Fruit fly (Drosophila melanogaster): ENCODE measurements around the gene Trs20.

Trs20 gene

DNA sequence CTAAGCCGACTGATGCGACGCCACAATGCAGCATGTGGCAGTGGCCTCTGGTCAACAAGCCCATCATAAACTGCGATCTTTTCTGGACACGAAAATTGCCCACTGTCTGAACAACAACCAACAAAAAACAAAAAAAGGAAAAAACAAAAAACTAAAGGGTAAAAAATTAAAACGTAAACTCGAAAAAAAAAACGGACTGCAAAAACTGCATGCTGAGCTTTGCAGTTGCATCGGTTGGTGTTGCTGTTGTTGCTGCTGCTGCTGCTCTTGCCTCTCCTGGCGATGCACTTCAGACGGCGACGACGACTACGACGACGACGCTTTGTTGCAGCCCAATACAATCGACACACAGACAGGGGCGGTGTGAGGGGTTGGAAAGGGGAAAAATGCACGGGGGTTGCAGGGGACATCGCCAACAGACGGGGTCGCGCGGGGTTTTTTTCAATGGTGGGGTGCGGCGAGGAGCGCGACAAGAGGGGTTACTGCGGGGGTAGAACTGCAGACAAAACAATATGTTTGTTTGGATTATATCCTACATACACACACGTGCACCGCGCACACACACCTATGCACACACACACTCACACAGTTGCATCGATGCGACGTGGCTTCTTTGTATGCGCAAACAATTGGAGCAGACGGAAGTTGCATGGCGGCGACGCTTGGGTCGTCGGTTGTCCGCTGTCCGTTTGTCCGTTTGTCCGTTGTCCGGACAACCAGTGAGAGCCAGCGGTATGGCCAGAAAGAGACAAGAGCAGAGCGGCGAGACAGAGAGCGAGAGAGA is 42.6 kb upstream of the Trs20 start:
- TF ChIP-seq CG11617 (GFP tag; optimal IDR thresholded peaks at IDR 0.05) (no peak), CG14711 (tag; optimal IDR thresholded peaks at IDR 0.05) (no peak), cic (GFP tag; optimal IDR thresholded peaks at IDR 0.05) (no peak), CG33017 (tag; optimal IDR thresholded peaks at IDR 0.05) (no peak), toe (GFP tag; optimal IDR thresholded peaks at IDR 0.05) (no peak)

DNA sequence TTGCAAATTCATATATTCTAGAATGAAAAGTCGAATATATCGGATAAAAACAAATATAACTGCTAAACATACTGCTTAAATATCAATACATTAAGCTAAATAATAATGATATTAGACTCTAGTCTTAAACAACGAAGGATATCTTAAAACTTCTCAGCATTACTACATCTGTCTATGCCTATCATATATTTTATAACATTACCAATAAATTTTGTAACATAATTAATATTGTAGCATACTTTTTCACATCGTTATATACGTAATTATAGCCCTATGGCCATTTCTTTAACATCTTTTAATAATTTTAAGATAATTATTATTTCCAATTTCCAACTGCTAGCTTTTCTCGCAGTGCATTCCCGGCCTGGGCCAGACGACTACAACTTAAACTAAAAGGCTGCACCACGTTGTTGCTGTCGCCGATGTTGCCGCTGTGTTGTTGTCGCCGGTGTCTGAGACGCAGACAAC is 41.4 kb upstream of the Trs20 start:
- TF ChIP-seq Mnt (GFP tag; optimal IDR thresholded peaks at IDR 0.05) = no peak

DNA sequence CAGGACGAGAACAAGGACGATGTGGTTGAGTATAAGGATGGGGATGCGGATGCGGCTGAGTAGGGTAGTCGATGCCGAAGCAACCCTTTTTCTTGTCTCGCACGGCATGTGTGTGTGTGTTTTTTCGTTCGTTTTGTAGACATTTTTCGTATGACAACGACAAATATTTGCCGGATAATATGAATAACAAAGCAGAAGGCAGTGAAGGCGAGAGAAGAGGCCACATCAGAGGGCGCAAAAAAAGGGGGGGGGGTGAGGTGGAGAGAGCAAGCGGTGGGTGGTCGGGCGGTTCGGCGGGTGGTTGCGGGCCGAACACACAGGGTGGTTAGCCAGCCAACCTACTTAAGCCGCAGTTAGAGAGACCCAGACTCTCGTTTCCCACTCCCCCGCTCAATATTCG is 40.9 kb upstream of the Trs20 start:
- TF ChIP-seq pad (GFP tag; optimal IDR thresholded peaks at IDR 0.05) = no peak
- no peak for TF ChIP-seq CG12768 (GFP tag; optimal IDR thresholded peaks at IDR 0.05)
- no peak for TF ChIP-seq tj (GFP tag; optimal IDR thresholded peaks at IDR 0.05)
- TF ChIP-seq CG5204 (GFP tag; optimal IDR thresholded peaks at IDR 0.05) = no peak
- no peak for TF ChIP-seq ovo (GFP tag; optimal IDR thresholded peaks at IDR 0.05)

DNA sequence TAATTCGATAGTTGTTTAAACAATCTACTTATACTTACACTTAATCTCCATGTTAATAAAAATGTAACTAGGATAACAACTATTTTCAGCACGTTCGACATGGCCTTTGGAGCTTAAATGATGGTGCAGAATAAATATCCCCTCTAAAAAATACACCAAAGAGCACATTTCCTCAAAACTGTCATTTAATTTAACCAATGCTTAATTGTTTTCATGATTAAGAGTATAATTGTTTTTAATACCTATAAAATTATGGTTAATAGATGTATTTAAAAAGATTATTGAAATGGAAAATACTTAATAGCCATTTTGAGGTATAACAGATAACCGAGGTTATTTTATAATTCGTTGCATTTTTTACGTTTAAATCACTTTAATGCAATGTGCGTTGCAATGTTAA is 39.8 kb upstream of the Trs20 start, which contains the start of gene CG33795:
TSS of gene CG33795 (minus strand) at position 101 of the 400 bp plus-strand sequence.
- TF ChIP-seq Mnt (GFP tag; optimal IDR thresholded peaks at IDR 0.05) (no peak), CG12768 (GFP tag; optimal IDR thresholded peaks at IDR 0.05) (no peak), CG5204 (GFP tag; optimal IDR thresholded peaks at IDR 0.05) (no peak), pad (GFP tag; optimal IDR thresholded peaks at IDR 0.05) (no peak), bab1 (GFP tag; optimal IDR thresholded peaks at IDR 0.05) (no peak), toe (GFP tag; optimal IDR thresholded peaks at IDR 0.05) (no peak)

DNA sequence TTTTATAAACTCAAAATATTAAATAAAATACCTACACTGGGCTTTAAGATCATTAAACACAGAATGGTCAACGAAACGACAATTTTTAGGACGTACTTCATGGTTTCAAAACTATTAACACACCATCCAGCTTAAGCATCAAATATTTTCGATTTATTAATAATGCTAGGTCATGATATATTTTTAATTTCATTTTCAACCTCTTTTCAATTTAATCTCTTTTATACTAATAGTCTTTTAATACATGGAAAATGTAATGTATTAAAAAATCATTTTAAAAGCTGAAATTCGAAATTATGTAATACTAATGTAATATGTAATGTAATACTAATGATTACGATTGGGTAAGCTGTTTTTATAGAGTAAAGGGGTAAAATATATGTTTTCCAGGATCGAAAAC is 38.6 kb upstream of the Trs20 start, which contains the start of gene CG33796:
TSS of gene CG33796 (minus strand) at position 101 of the 400 bp plus-strand sequence.
- TF ChIP-seq Crg-1 (GFP tag; optimal IDR thresholded peaks at IDR 0.05) = no peak
- TF ChIP-seq bab1 (GFP tag; optimal IDR thresholded peaks at IDR 0.05) = no peak
- TF ChIP-seq Hr96 (GFP tag; optimal IDR thresholded peaks at IDR 0.05) = no peak
- TF ChIP-seq cnc (optimal IDR thresholded peaks at IDR 0.05) = no peak
- no peak for TF ChIP-seq tj (GFP tag; optimal IDR thresholded peaks at IDR 0.05)
- TF ChIP-seq CG5204 (GFP tag; optimal IDR thresholded peaks at IDR 0.05) = no peak
- no peak for TF ChIP-seq pad (GFP tag; optimal IDR thresholded peaks at IDR 0.05)
- TF ChIP-seq cic (GFP tag; optimal IDR thresholded peaks at IDR 0.05) = no peak
- no peak for TF ChIP-seq CG14711 (tag; optimal IDR thresholded peaks at IDR 0.05)
- TF ChIP-seq Clk (GFP tag; optimal IDR thresholded peaks at IDR 0.05) = no peak
- no peak for TF ChIP-seq Mnt (GFP tag; optimal IDR thresholded peaks at IDR 0.05)
- TF ChIP-seq CG33017 (tag; optimal IDR thresholded peaks at IDR 0.05) = no peak
- TF ChIP-seq ovo (GFP tag; optimal IDR thresholded peaks at IDR 0.05) = no peak
- TF ChIP-seq CG11617 (GFP tag; optimal IDR thresholded peaks at IDR 0.05) = no peak

DNA sequence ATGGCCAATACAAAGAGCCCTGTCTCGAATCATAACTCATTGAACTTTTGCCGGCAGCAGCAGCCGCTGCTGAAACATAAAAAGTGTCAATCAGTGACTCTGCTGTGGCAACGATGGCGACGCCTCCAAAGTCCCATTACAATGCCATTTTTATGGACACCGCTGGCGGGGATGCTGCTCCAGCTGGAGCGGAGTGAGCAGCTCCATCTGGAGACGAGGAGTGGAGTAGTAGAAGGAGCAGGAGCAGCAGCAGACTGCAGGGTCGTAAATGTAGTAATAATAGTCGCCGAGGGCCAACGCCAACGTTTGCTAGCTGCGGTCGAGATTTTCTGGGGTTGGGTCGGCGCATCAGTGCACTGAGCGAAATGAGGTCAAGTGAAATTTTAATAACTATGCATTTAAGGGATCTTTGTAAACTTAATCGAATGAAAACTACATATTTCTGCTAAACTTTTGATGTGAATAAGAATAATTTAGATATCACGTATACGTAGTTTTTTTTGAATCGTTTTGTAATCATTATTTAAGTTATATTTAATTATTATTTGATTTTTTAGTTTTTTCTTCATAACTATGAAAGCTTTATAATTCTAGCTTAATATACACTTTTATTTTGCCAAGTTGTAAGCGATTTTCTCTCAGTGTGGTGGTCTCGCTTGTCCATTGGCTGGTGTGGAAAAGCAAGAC is 37.2 kb upstream of the Trs20 start:
- TF ChIP-seq cic (GFP tag; optimal IDR thresholded peaks at IDR 0.05) (no peak), kay (GFP tag; ENCODE audit: borderline replicate concordance) (no peak), CG11617 (GFP tag; optimal IDR thresholded peaks at IDR 0.05) (no peak), CG33017 (tag; optimal IDR thresholded peaks at IDR 0.05) (no peak), bab1 (GFP tag; optimal IDR thresholded peaks at IDR 0.05) (no peak), CG1620 (GFP tag; optimal IDR thresholded peaks at IDR 0.05) (no peak), CG5204 (GFP tag; optimal IDR thresholded peaks at IDR 0.05) (no peak), CG14711 (tag; optimal IDR thresholded peaks at IDR 0.05) (no peak), CG12768 (GFP tag; optimal IDR thresholded peaks at IDR 0.05) (no peak), Hr96 (GFP tag; optimal IDR thresholded peaks at IDR 0.05) (no peak), Crg-1 (GFP tag; optimal IDR thresholded peaks at IDR 0.05) (no peak), tj (GFP tag; optimal IDR thresholded peaks at IDR 0.05) (no peak), CG7045 (GFP tag; optimal IDR thresholded peaks at IDR 0.05) (no peak), toe (GFP tag; optimal IDR thresholded peaks at IDR 0.05) (no peak), cnc (optimal IDR thresholded peaks at IDR 0.05) (no peak)

DNA sequence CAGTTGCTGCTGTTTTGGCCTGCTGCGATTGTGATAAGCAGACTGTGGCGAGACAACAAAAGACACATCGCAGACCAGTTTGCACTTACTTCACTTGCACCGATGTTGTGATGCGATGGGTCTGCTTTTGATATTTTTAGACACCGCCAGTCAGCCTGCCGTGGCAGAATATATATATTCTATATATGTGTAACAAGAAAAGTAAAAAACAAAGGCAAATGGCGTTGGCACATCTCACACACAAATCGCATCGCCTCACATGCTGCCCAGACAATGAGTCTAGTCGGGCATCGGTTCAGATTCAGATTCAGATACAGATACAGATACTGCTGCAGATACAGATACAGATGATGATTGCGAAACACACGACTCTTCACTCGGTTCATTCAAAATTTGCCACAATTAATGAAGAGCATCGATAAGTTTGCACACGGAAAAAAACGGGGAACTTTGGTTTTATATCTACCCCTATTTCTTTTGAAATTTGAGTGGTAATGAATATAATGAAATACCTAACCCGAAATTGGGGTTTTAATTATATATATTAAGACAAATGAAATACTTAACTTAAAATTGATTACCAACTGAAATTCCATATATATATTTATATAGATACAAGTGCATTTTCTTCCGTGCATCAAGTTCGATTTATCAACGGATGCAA is 36.4 kb upstream of the Trs20 start:
- TF ChIP-seq toe (GFP tag; optimal IDR thresholded peaks at IDR 0.05) (no peak), cnc (optimal IDR thresholded peaks at IDR 0.05) (no peak), pad (GFP tag; optimal IDR thresholded peaks at IDR 0.05) (no peak), Mnt (GFP tag; optimal IDR thresholded peaks at IDR 0.05) (no peak), kay (GFP tag; ENCODE audit: borderline replicate concordance) (no peak), CG7101 (tag; optimal IDR thresholded peaks at IDR 0.05) (no peak), Clk (GFP tag; optimal IDR thresholded peaks at IDR 0.05) (no peak), Crg-1 (GFP tag; optimal IDR thresholded peaks at IDR 0.05) (no peak), bab1 (GFP tag; optimal IDR thresholded peaks at IDR 0.05) (no peak), CG33017 (tag; optimal IDR thresholded peaks at IDR 0.05) (no peak), CG14711 (tag; optimal IDR thresholded peaks at IDR 0.05) (no peak), CG5204 (GFP tag; optimal IDR thresholded peaks at IDR 0.05) (no peak)
